Worm (Caenorhabditis elegans) whole organism, late embryonic: Measurements from ENCODE around the gene vha-11.

Experiments used
- C08G9.2 ChIP-seq: sonication (generic microtip); optimal IDR thresholded peaks from 2 replicates; lab custom pipeline; 2016; ENCODE audit warnings: mild to moderate bottlenecking, missing genetic modification characterization, moderate library complexity, missing compliant biosample characterization
- F13H6.1 ChIP-seq: sonication (generic microtip); optimal IDR thresholded peaks from 2 replicates; lab custom pipeline; 2016; ENCODE audit warnings: missing genetic modification characterization, missing compliant biosample characterization
- ahr-1 ChIP-seq: sonication (generic microtip); optimal IDR thresholded peaks from 2 replicates; lab custom pipeline; 2016; ENCODE audit warnings: missing genetic modification characterization, missing compliant biosample characterization
- ceh-22 ChIP-seq: sonication (generic microtip); optimal IDR thresholded peaks from 2 replicates; lab custom pipeline; 2017; ENCODE audit warnings: missing biosample characterization, missing genetic modification characterization
- dmd-4 ChIP-seq: sonication (generic microtip); optimal IDR thresholded peaks from 2 replicates; lab custom pipeline; 2016; ENCODE audit warnings: borderline replicate concordance, missing genetic modification characterization, missing compliant biosample characterization
- eyg-1 ChIP-seq: sonication (generic microtip); optimal IDR thresholded peaks from 2 replicates; lab custom pipeline; 2016; ENCODE audit warnings: missing genotype, missing genetic modification characterization, missing compliant biosample characterization
- fkh-10 ChIP-seq: fragments of 150-350 bp; optimal IDR thresholded peaks from 2 replicates; lab custom pipeline; 2014; ENCODE audit warnings: missing biosample characterization, missing genetic modification reagents, missing genetic modification characterization
- hlh-15 ChIP-seq: sonication (generic microtip); optimal IDR thresholded peaks from 2 replicates; lab custom pipeline; 2016; ENCODE audit warnings: missing genetic modification characterization, missing compliant biosample characterization
- hlh-8 ChIP-seq: sonication (generic microtip); optimal IDR thresholded peaks from 2 replicates; lab custom pipeline; 2016; ENCODE audit warnings: missing genotype, missing genetic modification characterization, missing compliant biosample characterization
- madf-2 ChIP-seq: sonication (generic microtip); optimal IDR thresholded peaks from 2 replicates; lab custom pipeline; 2017; ENCODE audit warnings: missing genetic modification characterization, missing compliant biosample characterization
- pqm-1 ChIP-seq: sonication (generic microtip); optimal IDR thresholded peaks from 2 replicates; lab custom pipeline; 2016; ENCODE audit warnings: missing genetic modification characterization, missing compliant biosample characterization
- rnt-1 ChIP-seq: sonication (generic microtip); optimal IDR thresholded peaks from 2 replicates; lab custom pipeline; 2016; ENCODE audit warnings: missing genetic modification characterization, missing compliant biosample characterization
- sdc-2 ChIP-seq: sonication (generic microtip); optimal IDR thresholded peaks from 2 replicates; lab custom pipeline; 2016; ENCODE audit warnings: missing genotype, missing genetic modification characterization, missing compliant biosample characterization

- no peak for TF ChIP-seq rnt-1
- TF ChIP-seq sdc-2, result no peak
- TF ChIP-seq eyg-1 (tag; lab: Kevin White, UChicago), result no peak
- no peak for TF ChIP-seq pqm-1 (tag; lab: Kevin White, UChicago)
- no peak for TF ChIP-seq dmd-4
- no peak for TF ChIP-seq ceh-22 (tag; lab: Kevin White, UChicago)
- TF ChIP-seq ahr-1 (tag; lab: Kevin White, UChicago), result no peak
- TF ChIP-seq madf-2, result no peak
- TF ChIP-seq hlh-8 (tag; lab: Kevin White, UChicago), result no peak
- no peak for TF ChIP-seq C08G9.2 (tag; lab: Kevin White, UChicago)
- TF ChIP-seq fkh-10 (GFP tag; lab: Kevin White, UChicago), result no peak
- no peak for TF ChIP-seq hlh-15 (tag; lab: Kevin White, UChicago)
- TF ChIP-seq F13H6.1, result no peak
Observed at ce11 chrIV:2300186-2300585, 14.2 kb downstream of the vha-11 start, which contains the start of gene lin-1.
